Worm (Caenorhabditis elegans) whole organism, young adult: ENCODE measurements around the gene capg-2.
A peak's percentile ranks its signal among the peaks of the same experiment; 100 is the strongest.

Source experiments
- B0035.1 ChIP-seq: sonication (generic microtip); optimal IDR thresholded peaks from 2 replicates; lab custom pipeline; 2016; ENCODE audit warnings: missing genetic modification characterization, mild to moderate bottlenecking, missing compliant biosample characterization, missing genotype, missing genetic modification reagents
- F33H1.4 ChIP-seq: fragments of 200-800 bp; sonication (Bioruptor generic); IDR thresholded peaks from 2 replicates; pipeline ENCODE4 v1.3.6; 2022; ENCODE audit warnings: missing genetic modification reagents, missing genetic modification characterization, missing compliant biosample characterization
- F39B2.1 ChIP-seq: fragments of 200-800 bp; sonication (Bioruptor generic); IDR thresholded peaks from 2 replicates; pipeline ENCODE4 v1.3.6; 2022; ENCODE audit warnings: missing genetic modification reagents, missing genetic modification characterization, missing compliant biosample characterization
- F49E8.2 ChIP-seq: sonication (generic microtip); optimal IDR thresholded peaks from 3 replicates; lab custom pipeline; 2017; ENCODE audit warnings: missing genetic modification characterization, mild to moderate bottlenecking, missing compliant biosample characterization, antibody characterized with exemption, moderate library complexity; ENCODE audit not compliant: insufficient read depth
- K11D2.4 ChIP-seq: fragments of 200-800 bp; sonication (Bioruptor generic); IDR thresholded peaks from 2 replicates; pipeline ENCODE4 v1.3.6; 2022; ENCODE audit warnings: missing genetic modification reagents, missing genetic modification characterization, missing compliant biosample characterization
- T07F8.4 ChIP-seq: sonication (generic microtip); optimal IDR thresholded peaks from 2 replicates; lab custom pipeline; 2016; ENCODE audit warnings: mild to moderate bottlenecking, missing genetic modification characterization, moderate library complexity, missing compliant biosample characterization
- ZK185.1 ChIP-seq: sonication (generic microtip); optimal IDR thresholded peaks from 2 replicates; lab custom pipeline; 2016; ENCODE audit warnings: mild to moderate bottlenecking, missing genetic modification characterization, missing compliant biosample characterization; ENCODE audit not compliant: poor library complexity, severe bottlenecking
- akir-1 ChIP-seq: fragments of 200-800 bp; sonication (Bioruptor generic); optimal IDR thresholded peaks from 2 replicates; lab custom pipeline; 2018; ENCODE audit warnings: mild to moderate bottlenecking, missing genetic modification characterization, moderate library complexity, missing compliant biosample characterization
- aptf-3 ChIP-seq: fragments of 200-800 bp; sonication (Bioruptor generic); IDR thresholded peaks from 2 replicates; pipeline ENCODE4 v1.3.6; 2022; ENCODE audit warnings: missing genetic modification characterization, missing compliant biosample characterization
- atf-7 ChIP-seq: sonication (generic microtip); optimal IDR thresholded peaks from 2 replicates; lab custom pipeline; 2017; ENCODE audit warnings: mild to moderate bottlenecking, missing genetic modification characterization, missing compliant biosample characterization
- attf-3 ChIP-seq: fragments of 200-800 bp; sonication (Bioruptor generic); conservative IDR thresholded peaks from 2 replicates; pipeline ENCODE4 v1.3.6; 2022; ENCODE audit warnings: missing genetic modification reagents, missing genetic modification characterization, missing compliant biosample characterization
- bed-1 ChIP-seq: fragments of 200-800 bp; sonication (Bioruptor generic); IDR thresholded peaks from 2 replicates; pipeline ENCODE4 v1.3.6; 2022; ENCODE audit warnings: missing genetic modification reagents, missing genetic modification characterization, missing compliant biosample characterization
- bed-2 ChIP-seq: fragments of 200-800 bp; sonication (Bioruptor generic); IDR thresholded peaks from 2 replicates; pipeline ENCODE4 v1.3.6; 2022; ENCODE audit warnings: missing genetic modification reagents, missing genetic modification characterization, missing compliant biosample characterization
- ccch-3 ChIP-seq: fragments of 200-800 bp; sonication (Bioruptor generic); optimal IDR thresholded peaks from 2 replicates; lab custom pipeline; 2018; ENCODE audit warnings: mild to moderate bottlenecking, missing genetic modification characterization, missing compliant biosample characterization
- cebp-2 ChIP-seq: fragments of 200-800 bp; sonication (Bioruptor generic); IDR thresholded peaks from 2 replicates; pipeline ENCODE4 v1.3.6; 2022; ENCODE audit warnings: missing genetic modification characterization, missing compliant biosample characterization
- ceh-40 ChIP-seq: fragments of 200-800 bp; sonication (Bioruptor generic); IDR thresholded peaks from 2 replicates; pipeline ENCODE4 v1.3.6; 2022; ENCODE audit warnings: missing genetic modification characterization, missing compliant biosample characterization
- ceh-79 ChIP-seq: sonication (generic microtip); optimal IDR thresholded peaks from 2 replicates; lab custom pipeline; 2017; ENCODE audit warnings: mild to moderate bottlenecking, missing genetic modification characterization, missing compliant biosample characterization
- ceh-91 ChIP-seq: fragments of 200-800 bp; sonication (Bioruptor generic); IDR thresholded peaks from 2 replicates; pipeline ENCODE4 v1.3.6; 2022; ENCODE audit warnings: missing genetic modification reagents, missing genetic modification characterization, missing compliant biosample characterization
- egl-44 ChIP-seq: fragments of 200-800 bp; sonication (Bioruptor generic); IDR thresholded peaks from 2 replicates; pipeline ENCODE4 v1.3.6; 2022; ENCODE audit warnings: missing genetic modification reagents, missing genetic modification characterization, missing compliant biosample characterization
- gei-17 ChIP-seq: fragments of 200-800 bp; sonication (Bioruptor generic); optimal IDR thresholded peaks from 2 replicates; lab custom pipeline; 2018; ENCODE audit warnings: mild to moderate bottlenecking, missing genetic modification characterization, missing compliant biosample characterization
- hlh-26 ChIP-seq: fragments of 200-800 bp; sonication (Bioruptor generic); conservative IDR thresholded peaks from 2 replicates; pipeline ENCODE4 v1.3.6; 2022; ENCODE audit warnings: missing genetic modification reagents, missing genetic modification characterization, missing compliant biosample characterization
- hsf-1 ChIP-seq: fragments of 200-800 bp; sonication (Bioruptor generic); IDR thresholded peaks from 2 replicates; pipeline ENCODE4 v1.3.6; 2022; ENCODE audit warnings: missing genetic modification reagents, missing genetic modification characterization, missing compliant biosample characterization
- let-607 ChIP-seq, 2 experiments: fragments of 200-800 bp in 1 of 2; sonication (Bioruptor generic) in 1 of 2; sonication (generic microtip) in 1 of 2; optimal IDR thresholded peaks; 2 replicates each; lab custom pipeline; 2016 to 2018; ENCODE audit warnings: mild to moderate bottlenecking in 2 of 2, missing compliant biosample characterization in 2 of 2, missing genetic modification characterization in 2 of 2, moderate library complexity in 2 of 2, missing genotype in 1 of 2
- lin-40 ChIP-seq: sonication (generic microtip); optimal IDR thresholded peaks from 2 replicates; lab custom pipeline; 2016; ENCODE audit warnings: missing genetic modification characterization, mild to moderate bottlenecking, missing compliant biosample characterization, missing genotype, missing genetic modification reagents
- madf-10 ChIP-seq: sonication (generic microtip); optimal IDR thresholded peaks from 2 replicates; lab custom pipeline; 2016; ENCODE audit warnings: mild to moderate bottlenecking, missing genetic modification characterization, missing compliant biosample characterization
- madf-3 ChIP-seq: fragments of 200-800 bp; sonication (Bioruptor generic); IDR thresholded peaks from 2 replicates; pipeline ENCODE4 v1.3.6; 2022; ENCODE audit warnings: missing genetic modification reagents, missing genetic modification characterization, missing compliant biosample characterization
- madf-6 ChIP-seq: fragments of 200-800 bp; sonication (Bioruptor generic); IDR thresholded peaks from 2 replicates; pipeline ENCODE4 v1.3.6; 2022; ENCODE audit warnings: missing genetic modification reagents, missing genetic modification characterization, missing compliant biosample characterization
- mxl-1 ChIP-seq: sonication (generic microtip); optimal IDR thresholded peaks from 2 replicates; lab custom pipeline; 2016; ENCODE audit warnings: missing genetic modification characterization, missing compliant biosample characterization
- nhr-80 ChIP-seq: sonication (generic microtip); optimal IDR thresholded peaks from 2 replicates; lab custom pipeline; 2016; ENCODE audit warnings: missing genetic modification characterization, missing compliant biosample characterization
- rec-8 ChIP-seq, 2 experiments: sonication (generic microtip); optimal IDR thresholded peaks; 2 replicates each; lab custom pipeline; 2016; ENCODE audit warnings: mild to moderate bottlenecking in 2 of 2, missing genetic modification characterization in 2 of 2, missing genetic modification reagents in 2 of 2, missing genotype in 2 of 2, missing biosample characterization in 1 of 2, missing compliant biosample characterization in 1 of 2, moderate library complexity in 1 of 2
- rpc-1 ChIP-seq, 2 experiments: fragments of 150-350 bp in 1 of 2; sonication (generic microtip) in 1 of 2; optimal IDR thresholded peaks; 2 replicates each; lab custom pipeline; 2014 to 2018; ENCODE audit warnings: missing biosample characterization in 1 of 2, missing genetic modification characterization in 1 of 2, missing genetic modification reagents in 1 of 2, missing genotype in 1 of 2
- snpc-1.3 ChIP-seq: sonication (generic microtip); optimal IDR thresholded peaks from 2 replicates; lab custom pipeline; 2017; ENCODE audit warnings: missing genetic modification characterization, mild to moderate bottlenecking, missing compliant biosample characterization, antibody characterized with exemption, moderate library complexity, missing genotype, missing genetic modification reagents; ENCODE audit not compliant: insufficient read depth
- snpc-4 ChIP-seq, 5 experiments: fragments of 150-350 bp in 1 of 5; sonication (generic microtip) in 4 of 5; optimal IDR thresholded peaks; 2 replicates each; lab custom pipeline; 2014 to 2018; ENCODE audit warnings: missing genetic modification characterization in 5 of 5, missing biosample characterization in 3 of 5, antibody characterized with exemption in 2 of 5, mild to moderate bottlenecking in 2 of 5, missing compliant biosample characterization in 2 of 5, missing genotype in 2 of 5, moderate library complexity in 2 of 5, missing genetic modification reagents in 1 of 5
- sptf-2 ChIP-seq: fragments of 200-800 bp; sonication (Bioruptor generic); optimal IDR thresholded peaks from 2 replicates; lab custom pipeline; 2018; ENCODE audit warnings: mild to moderate bottlenecking, missing genetic modification characterization, missing compliant biosample characterization
- tbx-9 ChIP-seq: sonication (generic microtip); optimal IDR thresholded peaks from 2 replicates; lab custom pipeline; 2016; ENCODE audit warnings: borderline replicate concordance, missing genetic modification characterization, inconsistent platforms, missing compliant biosample characterization
- tlf-1 ChIP-seq: fragments of 200-800 bp; sonication (Bioruptor generic); optimal IDR thresholded peaks from 2 replicates; lab custom pipeline; 2018; ENCODE audit warnings: mild to moderate bottlenecking, missing genetic modification characterization, missing compliant biosample characterization
- unc-62 ChIP-seq: fragments of 150-350 bp; optimal IDR thresholded peaks from 2 replicates; lab custom pipeline; 2014; ENCODE audit warnings: missing biosample characterization, missing genetic modification reagents, missing genetic modification characterization
- zim-3 ChIP-seq: sonication (generic microtip); optimal IDR thresholded peaks from 2 replicates; lab custom pipeline; 2017; ENCODE audit warnings: mild to moderate bottlenecking, missing genetic modification characterization, moderate library complexity, missing compliant biosample characterization
- ztf-18 ChIP-seq: sonication (generic microtip); optimal IDR thresholded peaks from 2 replicates; lab custom pipeline; 2016; ENCODE audit warnings: missing genotype, mild to moderate bottlenecking, missing genetic modification characterization, missing compliant biosample characterization
- ztf-25 ChIP-seq: fragments of 200-800 bp; sonication (Bioruptor generic); IDR thresholded peaks from 2 replicates; pipeline ENCODE4 v1.3.6; 2022; ENCODE audit warnings: missing genetic modification reagents, missing genetic modification characterization, missing compliant biosample characterization
- ztf-26 ChIP-seq: sonication (generic microtip); optimal IDR thresholded peaks from 2 replicates; lab custom pipeline; 2017; ENCODE audit warnings: missing genetic modification characterization, missing compliant biosample characterization

The capg-2 gene

DNA sequence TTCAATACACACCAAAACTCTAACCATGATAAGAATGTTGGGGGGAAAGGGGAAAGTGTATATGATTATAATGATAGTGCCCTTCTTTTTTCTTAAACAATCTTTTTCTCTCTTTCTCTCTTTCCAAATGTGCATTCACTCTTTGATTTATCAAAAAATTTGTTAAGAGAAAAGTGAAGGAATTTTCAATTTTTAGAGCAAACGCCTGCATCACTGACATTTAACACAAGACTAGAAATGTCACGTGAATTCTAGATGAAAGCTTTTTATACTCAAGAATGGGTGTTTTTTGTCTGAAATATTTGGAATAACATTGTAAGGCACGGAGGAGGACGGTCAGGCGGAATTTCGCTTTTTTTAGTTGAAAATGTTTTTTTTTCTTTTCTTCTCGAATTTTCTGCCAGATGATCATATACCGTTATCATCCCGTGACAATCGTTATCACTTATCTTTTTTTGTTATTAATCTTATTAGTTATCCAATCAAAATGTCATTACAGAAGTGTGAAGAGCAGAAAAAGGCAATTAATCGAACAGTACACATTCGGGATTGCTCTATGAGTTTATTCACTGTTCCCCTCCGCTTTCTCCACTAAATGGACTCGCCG lies 30.4 kb downstream of the capg-2 start, which contains the start of the genes frm-7 and F55C5.17 (continued):
- TF ChIP-seq rpc-1 (optimal IDR thresholded peaks at IDR 0.05; lab: Kevin White, UChicago) (no peak), rpc-1 (tag; optimal IDR thresholded peaks at IDR 0.05; lab: Kevin White, UChicago) (no peak), rec-8 (tag; optimal IDR thresholded peaks at IDR 0.05; lab: Kevin White, UChicago) (no peak), bed-2 (GFP tag; lab: Robert Waterston, UW) (no peak), ccch-3 (no peak), hsf-1 (GFP tag; lab: Robert Waterston, UW) (peak; percentile 86), attf-3 (GFP tag; lab: Robert Waterston, UW) (no peak), tbx-9 (tag; lab: Kevin White, UChicago) (no peak), K11D2.4 (GFP tag; lab: Robert Waterston, UW) (no peak), T07F8.4 (tag; lab: Kevin White, UChicago) (no peak), ZK185.1 (tag; lab: Kevin White, UChicago) (peak; percentile 33), B0035.1 (tag; lab: Kevin White, UChicago) (no peak), hlh-26 (GFP tag; lab: Robert Waterston, UW) (no peak), madf-6 (GFP tag; lab: Robert Waterston, UW) (no peak), atf-7 (tag; lab: Kevin White, UChicago) (peak; percentile 51), gei-17 (no peak), madf-10 (tag; lab: Kevin White, UChicago) (no peak), aptf-3 (GFP tag; lab: Robert Waterston, UW) (no peak), madf-3 (GFP tag; lab: Robert Waterston, UW) (no peak), F49E8.2 (tag; lab: Kevin White, UChicago) (no peak), snpc-4 (GFP tag; optimal IDR thresholded peaks at IDR 0.05; lab: Kevin White, UChicago) (no peak), snpc-4 (tag; optimal IDR thresholded peaks at IDR 0.05; lab: Kevin White, UChicago) (peak in 2 of 4 experiments; percentile 6 to 15), ceh-40 (GFP tag; lab: Robert Waterston, UW) (no peak), tlf-1 (GFP tag; lab: Kevin White, UChicago) (peak; percentile 20), ztf-18 (tag; lab: Kevin White, UChicago) (no peak), akir-1 (GFP tag; lab: Kevin White, UChicago) (no peak), egl-44 (GFP tag; lab: Robert Waterston, UW) (no peak), F39B2.1 (GFP tag; lab: Robert Waterston, UW) (no peak), cebp-2 (GFP tag; lab: Robert Waterston, UW) (no peak), sptf-2 (GFP tag; lab: Kevin White, UChicago) (no peak), unc-62 (GFP tag; lab: Kevin White, UChicago) (no peak), lin-40 (tag; lab: Kevin White, UChicago) (peak; percentile 48), bed-1 (GFP tag; lab: Robert Waterston, UW) (no peak), ztf-25 (GFP tag; lab: Robert Waterston, UW) (no peak), F33H1.4 (no peak), ceh-91 (GFP tag; lab: Robert Waterston, UW) (no peak), zim-3 (tag; lab: Kevin White, UChicago) (no peak), snpc-1.3 (no peak), ztf-26 (tag; lab: Kevin White, UChicago) (peak; percentile 64), ceh-79 (tag; lab: Kevin White, UChicago) (no peak), let-607 (tag; optimal IDR thresholded peaks at IDR 0.05; lab: Kevin White, UChicago) (no peak), nhr-80 (peak; percentile 58), mxl-1 (tag; lab: Kevin White, UChicago) (no peak)
